Fruit fly (Drosophila melanogaster) whole organism, embryonic: ENCODE results near the gene CG43116.

ENCODE experiments used
- Antp ChIP-seq: fragments of 200-800 bp; sonication (Bioruptor generic); optimal IDR thresholded peaks from 3 replicates; lab custom pipeline; 2016; ENCODE audit warnings: missing biosample characterization, missing genetic modification characterization
- Asciz ChIP-seq: fragments of 200-800 bp; sonication (Bioruptor generic); optimal IDR thresholded peaks from 2 replicates; lab custom pipeline; 2017; ENCODE audit warnings: missing biosample characterization, mild to moderate bottlenecking, missing genetic modification characterization, missing genetic modification reagents
- CG10366 ChIP-seq: fragments of 200-800 bp; sonication (Bioruptor generic); IDR thresholded peaks from 2 replicates; pipeline ENCODE4 v1.3.6; 2022; ENCODE audit warnings: missing biosample characterization, missing genetic modification characterization
- CG1233 ChIP-seq: fragments of 200-800 bp; sonication (Bioruptor generic); optimal IDR thresholded peaks from 4 replicates; lab custom pipeline; 2018; ENCODE audit warnings: missing biosample characterization, mild to moderate bottlenecking, missing genetic modification characterization
- CG1647 ChIP-seq: fragments of 200-800 bp; sonication (Bioruptor generic); optimal IDR thresholded peaks from 3 replicates; lab custom pipeline; 2016; ENCODE audit warnings: missing biosample characterization, missing genetic modification characterization
- CG16815 ChIP-seq: fragments of 200-800 bp; sonication (Bioruptor generic); optimal IDR thresholded peaks from 3 replicates; lab custom pipeline; 2017; ENCODE audit warnings: missing biosample characterization, mild to moderate bottlenecking, missing genetic modification characterization
- CG1832 ChIP-seq: fragments of 200-800 bp; sonication (Bioruptor generic); optimal IDR thresholded peaks from 2 replicates; lab custom pipeline; 2017; ENCODE audit warnings: missing biosample characterization, mild to moderate bottlenecking, missing genetic modification characterization, inconsistent platforms
- CG2875 ChIP-seq: fragments of 200-800 bp; sonication (Bioruptor generic); optimal IDR thresholded peaks from 2 replicates; lab custom pipeline; 2017; ENCODE audit warnings: missing biosample characterization, mild to moderate bottlenecking, missing genetic modification characterization, missing genetic modification reagents
- CG3281 ChIP-seq: fragments of 200-800 bp; sonication (Bioruptor generic); optimal IDR thresholded peaks from 3 replicates; lab custom pipeline; 2017; ENCODE audit warnings: missing biosample characterization, mild to moderate bottlenecking, missing genetic modification characterization
- CG33213 ChIP-seq: fragments of 200-800 bp; sonication (Bioruptor generic); optimal IDR thresholded peaks from 3 replicates; lab custom pipeline; 2016; ENCODE audit warnings: missing biosample characterization, missing genetic modification characterization
- CG34422 ChIP-seq: fragments of 200-800 bp; sonication (Bioruptor generic); IDR thresholded peaks from 3 replicates; pipeline ENCODE4 v1.3.6; 2022; ENCODE audit warnings: missing biosample characterization, missing genetic modification characterization
- CG7839 ChIP-seq: fragments of 200-800 bp; sonication (Bioruptor generic); optimal IDR thresholded peaks from 3 replicates; lab custom pipeline; 2018; ENCODE audit warnings: missing biosample characterization, mild to moderate bottlenecking, missing genetic modification characterization, moderate library complexity
- CG8478 ChIP-seq: fragments of >200 bp; optimal IDR thresholded peaks from 2 replicates; lab custom pipeline; 2018
- Drgx ChIP-seq: fragments of 200-800 bp; sonication (Bioruptor generic); IDR thresholded peaks from 2 replicates; pipeline ENCODE4 v1.3.6; 2022; ENCODE audit warnings: missing biosample characterization, missing genetic modification characterization
- Ets65A ChIP-seq: fragments of 200-800 bp; sonication (Bioruptor generic); peaks from one replicate; lab custom pipeline; 2016; ENCODE audit warnings: missing biosample characterization, missing genetic modification characterization
- Hr51 ChIP-seq, 2 experiments: fragments of 200-800 bp; sonication (Bioruptor generic); optimal IDR thresholded peaks; 2 replicates in 1 of 2; 3 replicates in 1 of 2; lab custom pipeline; 2016 to 2018; ENCODE audit warnings: missing biosample characterization in 2 of 2, missing genetic modification characterization in 2 of 2, mild to moderate bottlenecking in 1 of 2, moderate library complexity in 1 of 2
- NC2α ChIP-seq: fragments of 200-800 bp; sonication (Bioruptor generic); optimal IDR thresholded peaks from 2 replicates; lab custom pipeline; 2016; ENCODE audit warnings: missing biosample characterization, missing genetic modification characterization
- Opbp ChIP-seq: fragments of 200-800 bp; sonication (Bioruptor generic); IDR thresholded peaks from 3 replicates; pipeline ENCODE4 v1.3.6; 2022; ENCODE audit warnings: missing biosample characterization, missing genetic modification characterization; ENCODE audit not compliant: partially characterized antibody
- PHDP ChIP-seq: fragments of 200-800 bp; sonication (Bioruptor generic); optimal IDR thresholded peaks from 3 replicates; lab custom pipeline; 2018; ENCODE audit warnings: missing biosample characterization, mild to moderate bottlenecking, missing genetic modification characterization, moderate library complexity
- Xbp1 ChIP-seq: fragments of 200-800 bp; sonication (Bioruptor generic); optimal IDR thresholded peaks from 3 replicates; lab custom pipeline; 2016; ENCODE audit warnings: missing biosample characterization, mild to moderate bottlenecking, missing genetic modification characterization
- Xrp1 ChIP-seq: fragments of 200-800 bp; sonication (Bioruptor generic); IDR thresholded peaks from 2 replicates; pipeline ENCODE4 v1.3.6; 2022; ENCODE audit warnings: missing biosample characterization, missing genetic modification characterization
- ase ChIP-seq: fragments of 200-800 bp; sonication (Bioruptor generic); IDR thresholded peaks from 3 replicates; pipeline ENCODE4 v1.3.6; 2022; ENCODE audit warnings: missing biosample characterization, missing genetic modification characterization
- az2 ChIP-seq: fragments of 200-800 bp; sonication (Bioruptor generic); optimal IDR thresholded peaks from 3 replicates; lab custom pipeline; 2016; ENCODE audit warnings: missing biosample characterization, missing genetic modification characterization
- bowl ChIP-seq: fragments of 200-800 bp; sonication (Bioruptor generic); IDR thresholded peaks from 2 replicates; pipeline ENCODE4 v1.3.6; 2022; ENCODE audit warnings: missing biosample characterization, missing genetic modification characterization
- dan ChIP-seq: fragments of 200-800 bp; sonication (Bioruptor generic); IDR thresholded peaks from 2 replicates; pipeline ENCODE4 v1.3.6; 2022; ENCODE audit warnings: missing biosample characterization, missing genetic modification characterization
- dm ChIP-seq: fragments of 200-800 bp; sonication (Bioruptor generic); optimal IDR thresholded peaks from 3 replicates; lab custom pipeline; 2016; ENCODE audit warnings: missing biosample characterization, missing genetic modification characterization
- dmrt99B ChIP-seq: fragments of 200-800 bp; sonication (Bioruptor generic); optimal IDR thresholded peaks from 2 replicates; lab custom pipeline; 2018; ENCODE audit warnings: missing biosample characterization, mild to moderate bottlenecking, missing genetic modification characterization, moderate library complexity
- exex ChIP-seq: fragments of 200-800 bp; sonication (Bioruptor generic); optimal IDR thresholded peaks from 4 replicates; lab custom pipeline; 2018; ENCODE audit warnings: missing biosample characterization, mild to moderate bottlenecking, missing genetic modification characterization, moderate library complexity
- ftz-f1 ChIP-seq: fragments of 200-800 bp; sonication (Bioruptor generic); optimal IDR thresholded peaks from 2 replicates; lab custom pipeline; 2016; ENCODE audit warnings: missing biosample characterization, missing genetic modification characterization
- gfzf ChIP-seq: fragments of 200-800 bp; sonication (Bioruptor generic); optimal IDR thresholded peaks from 2 replicates; lab custom pipeline; 2016; ENCODE audit warnings: missing biosample characterization, mild to moderate bottlenecking, missing genetic modification characterization, moderate library complexity
- jumu ChIP-seq: fragments of 200-800 bp; sonication (Bioruptor generic); optimal IDR thresholded peaks from 3 replicates; lab custom pipeline; 2016; ENCODE audit warnings: missing biosample characterization, missing genetic modification characterization
- lbe ChIP-seq: fragments of 200-800 bp; sonication (Bioruptor generic); optimal IDR thresholded peaks from 2 replicates; lab custom pipeline; 2016; ENCODE audit warnings: missing biosample characterization, mild to moderate bottlenecking, missing genetic modification characterization
- lilli ChIP-seq: fragments of 200-800 bp; sonication (Bioruptor generic); optimal IDR thresholded peaks from 3 replicates; lab custom pipeline; 2016; ENCODE audit warnings: missing biosample characterization, missing genetic modification characterization
- mld ChIP-seq: fragments of 200-800 bp; sonication (Bioruptor generic); IDR thresholded peaks from 3 replicates; pipeline ENCODE4 v1.3.6; 2022; ENCODE audit warnings: missing biosample characterization, missing genetic modification characterization; ENCODE audit not compliant: partially characterized antibody
- nerfin-2 ChIP-seq: fragments of 200-800 bp; sonication (Bioruptor generic); IDR thresholded peaks from 2 replicates; pipeline ENCODE4 v1.3.6; 2022; ENCODE audit warnings: missing biosample characterization, missing genetic modification characterization; ENCODE audit not compliant: partially characterized antibody
- nom ChIP-seq: fragments of 200-800 bp; sonication (Bioruptor generic); optimal IDR thresholded peaks from 2 replicates; lab custom pipeline; 2017; ENCODE audit warnings: missing biosample characterization, missing genetic modification characterization, mild to moderate bottlenecking, moderate library complexity, missing genetic modification reagents
- phol ChIP-seq: fragments of 200-800 bp; sonication (Bioruptor generic); optimal IDR thresholded peaks from 3 replicates; lab custom pipeline; 2018; ENCODE audit warnings: missing biosample characterization, mild to moderate bottlenecking, missing genetic modification characterization, moderate library complexity
- pum ChIP-seq: fragments of 200-800 bp; sonication (Bioruptor generic); optimal IDR thresholded peaks from 2 replicates; lab custom pipeline; 2016; ENCODE audit warnings: missing biosample characterization, missing genetic modification characterization
- repo ChIP-seq: fragments of 200-800 bp; sonication (Bioruptor generic); optimal IDR thresholded peaks from 2 replicates; lab custom pipeline; 2016; ENCODE audit warnings: missing biosample characterization, missing genetic modification characterization
- slou ChIP-seq: fragments of 200-800 bp; sonication (Bioruptor generic); optimal IDR thresholded peaks from 3 replicates; lab custom pipeline; 2016; ENCODE audit warnings: missing biosample characterization, missing genetic modification characterization
- sob ChIP-seq: fragments of 200-800 bp; sonication (Bioruptor generic); IDR thresholded peaks from 2 replicates; pipeline ENCODE4 v1.3.6; 2022; ENCODE audit warnings: missing biosample characterization, missing genetic modification characterization
- ssp ChIP-seq: fragments of 200-800 bp; sonication (Bioruptor generic); IDR thresholded peaks from 2 replicates; pipeline ENCODE4 v1.3.6; 2022; ENCODE audit warnings: missing biosample characterization, missing genetic modification characterization
- wor ChIP-seq: fragments of 200-800 bp; sonication (Bioruptor generic); IDR thresholded peaks from 2 replicates; pipeline ENCODE4 v1.3.6; 2022; ENCODE audit warnings: missing biosample characterization, missing genetic modification characterization
- zf30C ChIP-seq: fragments of 200-800 bp; sonication (Bioruptor generic); optimal IDR thresholded peaks from 3 replicates; lab custom pipeline; 2018; ENCODE audit warnings: missing biosample characterization, mild to moderate bottlenecking, missing genetic modification characterization

CG43116 gene

DNA sequence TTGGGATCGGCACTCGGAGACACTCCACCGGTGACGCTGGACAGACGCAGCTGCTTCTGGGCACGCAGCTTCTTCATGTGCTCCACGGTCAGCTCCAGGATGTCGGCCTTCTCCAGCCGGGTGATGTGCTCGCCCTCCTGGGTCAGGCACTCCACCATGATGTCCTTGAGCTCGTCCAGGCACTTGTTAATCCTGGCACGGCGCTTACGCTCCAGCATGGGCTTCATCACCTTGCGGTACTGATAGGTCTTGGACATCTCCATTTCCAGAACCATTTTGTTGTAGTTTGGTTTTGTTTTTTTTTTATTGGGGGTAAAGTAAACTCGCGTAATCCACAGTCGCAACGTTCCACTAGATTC is 8.8 kb upstream of the CG43116 start:
- TF ChIP-seq nom (GFP tag; lab: Kevin White, UChicago) = no peak
- TF ChIP-seq gfzf (GFP tag; lab: Kevin White, UChicago) = no peak
- no peak for TF ChIP-seq CG34422 (GFP tag; lab: Robert Waterston, UW)
- peak; percentile 23 for TF ChIP-seq Antp (GFP tag; lab: Kevin White, UChicago)
- TF ChIP-seq Opbp (GFP tag; lab: Robert Waterston, UW) = peak; percentile 49; the same call in 1 of the 3 replicates
- TF ChIP-seq CG33213 = peak; percentile 25
- no peak for TF ChIP-seq Drgx
- no peak for TF ChIP-seq zf30C (GFP tag; lab: Kevin White, UChicago)
- TF ChIP-seq CG1647 = peak; percentile 15
- no peak for TF ChIP-seq wor (GFP tag; lab: Robert Waterston, UW)
- TF ChIP-seq CG16815 (GFP tag; lab: Kevin White, UChicago) = no peak
- TF ChIP-seq sob = no peak
- no peak for TF ChIP-seq mld (GFP tag; lab: Robert Waterston, UW)
- TF ChIP-seq CG3281 (GFP tag; lab: Kevin White, UChicago) = no peak
- no peak for TF ChIP-seq ssp
- no peak for TF ChIP-seq CG10366 (GFP tag; lab: Robert Waterston, UW)
- no peak for TF ChIP-seq dm
- peak; percentile 13 for TF ChIP-seq jumu (GFP tag; lab: Kevin White, UChicago)
- TF ChIP-seq Ets65A (GFP tag; lab: Kevin White, UChicago) = peak; percentile 91
- peak; percentile 36 for TF ChIP-seq repo (GFP tag; lab: Kevin White, UChicago)
- TF ChIP-seq lilli (GFP tag; lab: Kevin White, UChicago) = peak; percentile 43
- TF ChIP-seq PHDP (tag; lab: Kevin White, UChicago) = no peak
- TF ChIP-seq ase = no peak
- TF ChIP-seq pum (GFP tag; lab: Kevin White, UChicago) = no peak
- no peak for TF ChIP-seq phol
- TF ChIP-seq Xrp1 (GFP tag; lab: Robert Waterston, UW) = 0 out of 2 replicates have a peak, but pooled peaks have one; percentile 9
- TF ChIP-seq lbe (GFP tag; lab: Kevin White, UChicago) = no peak
- TF ChIP-seq dan (GFP tag; lab: Robert Waterston, UW) = no peak
- no peak for TF ChIP-seq NC2α (GFP tag; lab: Kevin White, UChicago)
- no peak for TF ChIP-seq Hr51 (GFP tag; optimal IDR thresholded peaks at IDR 0.05; lab: Kevin White, UChicago)
- TF ChIP-seq az2 (GFP tag; lab: Kevin White, UChicago) = peak; percentile 11
- no peak for TF ChIP-seq slou (GFP tag; lab: Kevin White, UChicago)
- TF ChIP-seq ftz-f1 (GFP tag; lab: Kevin White, UChicago) = no peak
- no peak for TF ChIP-seq CG7839
- TF ChIP-seq CG8478 = no peak
- TF ChIP-seq Asciz (GFP tag; lab: Kevin White, UChicago) = no peak
- TF ChIP-seq Xbp1 (GFP tag; lab: Kevin White, UChicago) = no peak
- TF ChIP-seq CG1233 (GFP tag; lab: Kevin White, UChicago) = no peak
- no peak for TF ChIP-seq bowl
- peak; percentile 24 for TF ChIP-seq CG2875
- no peak for TF ChIP-seq exex
- no peak for TF ChIP-seq dmrt99B (tag; lab: Kevin White, UChicago)
- TF ChIP-seq CG1832 = no peak
- TF ChIP-seq nerfin-2 = no peak
